Worm (Caenorhabditis elegans): ENCODE results near the gene nhr-264.

DNA sequence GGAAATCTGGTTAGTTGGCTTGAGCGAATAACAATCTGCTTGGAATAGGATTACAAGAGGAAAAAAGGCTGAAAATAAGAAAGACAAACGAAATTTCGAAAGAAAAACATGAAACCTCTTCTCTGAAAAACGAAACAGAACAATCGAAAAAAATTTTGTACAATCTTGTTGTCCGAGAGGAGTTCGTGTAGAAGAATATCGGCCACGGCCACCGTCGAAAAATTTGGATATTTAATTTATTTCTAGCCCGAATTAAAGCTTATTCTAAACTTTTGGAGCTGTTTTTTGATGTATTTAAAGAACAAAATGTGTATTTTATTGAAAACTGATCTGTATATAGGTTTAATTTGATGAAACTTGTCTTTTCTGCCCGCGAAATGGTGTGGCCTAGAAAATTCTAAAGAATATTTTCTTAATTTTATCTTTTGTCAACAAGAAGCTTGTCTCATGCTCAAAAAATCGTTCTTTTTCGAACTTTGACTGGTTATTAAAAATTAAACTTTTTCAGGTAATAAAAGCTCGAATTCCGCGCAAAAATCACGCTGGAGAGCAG lies 42.9 kb upstream of the nhr-264 start, which contains the start of gene T20D3.5:
- TF ChIP-seq snpc-4 (tag; optimal IDR thresholded peaks at IDR 0.05) (no peak), egl-27 (tag; optimal IDR thresholded peaks at IDR 0.05) (no peak), ama-1 (optimal IDR thresholded peaks at IDR 0.05) (no peak), ceh-82 (tag; optimal IDR thresholded peaks at IDR 0.05) (no peak)
